Worm (Caenorhabditis elegans) whole organism, L3 larva: ENCODE data around the gene Y110A2AL.1.
A peak's percentile ranks its signal among the peaks of the same experiment; 100 is the strongest.

Experiments
- R02D3.7 ChIP-seq: fragments of 150-350 bp; optimal IDR thresholded peaks from 2 replicates; lab custom pipeline; 2014; ENCODE audit warnings: missing biosample characterization, missing genetic modification characterization
- ZK546.5 ChIP-seq: sonication (generic microtip); optimal IDR thresholded peaks from 2 replicates; lab custom pipeline; 2017; ENCODE audit warnings: missing biosample characterization, missing genetic modification characterization
- aly-2 ChIP-seq: fragments of 150-350 bp; optimal IDR thresholded peaks from 2 replicates; lab custom pipeline; 2014; ENCODE audit warnings: missing biosample characterization, missing genetic modification characterization
- ama-1 ChIP-seq: fragments of 150-350 bp; optimal IDR thresholded peaks from 2 replicates; lab custom pipeline; 2018
- ceh-16 ChIP-seq: sonication (generic microtip); optimal IDR thresholded peaks from 2 replicates; lab custom pipeline; 2017; ENCODE audit warnings: missing biosample characterization, missing genetic modification characterization
- ceh-28 ChIP-seq: fragments of 150-350 bp; optimal IDR thresholded peaks from 2 replicates; lab custom pipeline; 2014; ENCODE audit warnings: missing biosample characterization, missing genetic modification reagents, missing genetic modification characterization
- ceh-82 ChIP-seq: fragments of 150-350 bp; optimal IDR thresholded peaks from 2 replicates; lab custom pipeline; 2014; ENCODE audit warnings: missing biosample characterization, missing genetic modification characterization
- ceh-9 ChIP-seq: sonication (generic microtip); optimal IDR thresholded peaks from 2 replicates; lab custom pipeline; 2018; ENCODE audit warnings: missing biosample characterization, missing genetic modification characterization
- daf-12 ChIP-seq: fragments of 150-350 bp; optimal IDR thresholded peaks from 2 replicates; lab custom pipeline; 2014; ENCODE audit warnings: missing biosample characterization, missing genetic modification reagents, missing genetic modification characterization
- egl-27 ChIP-seq: sonication (generic microtip); optimal IDR thresholded peaks from 4 replicates; lab custom pipeline; 2017; ENCODE audit warnings: missing biosample characterization, missing genetic modification reagents, missing genetic modification characterization
- egl-5 ChIP-seq: fragments of 150-350 bp; optimal IDR thresholded peaks from 2 replicates; lab custom pipeline; 2017; ENCODE audit warnings: missing biosample characterization, missing genetic modification reagents, missing genetic modification characterization, inconsistent platforms
- elt-1 ChIP-seq: fragments of 150-350 bp; optimal IDR thresholded peaks from 2 replicates; lab custom pipeline; 2014; ENCODE audit warnings: missing biosample characterization, missing genetic modification characterization
- elt-2 ChIP-seq: sonication (generic microtip); optimal IDR thresholded peaks from 2 replicates; lab custom pipeline; 2016; ENCODE audit warnings: missing genetic modification reagents, mild to moderate bottlenecking, missing genetic modification characterization, missing compliant biosample characterization
- elt-3 ChIP-seq, 3 experiments: fragments of 150-350 bp in 1 of 3; sonication (generic microtip) in 2 of 3; optimal IDR thresholded peaks; 2 replicates in 2 of 3; 4 replicates in 1 of 3; lab custom pipeline; 2014 to 2017; ENCODE audit warnings: missing biosample characterization in 3 of 3, missing genetic modification characterization in 3 of 3
- eor-1 ChIP-seq, 2 experiments: fragments of 150-350 bp; optimal IDR thresholded peaks; 2 replicates each; lab custom pipeline; 2014 to 2018; ENCODE audit warnings: missing biosample characterization in 2 of 2, missing genetic modification characterization in 2 of 2
- fkh-10 ChIP-seq: sonication (generic microtip); optimal IDR thresholded peaks from 2 replicates; lab custom pipeline; 2017; ENCODE audit warnings: missing biosample characterization, missing genetic modification reagents, missing genetic modification characterization
- fkh-2 ChIP-seq: fragments of 150-350 bp; optimal IDR thresholded peaks from 2 replicates; lab custom pipeline; 2014; ENCODE audit warnings: missing biosample characterization, missing genetic modification reagents, missing genetic modification characterization
- hmg-11 ChIP-seq: sonication (generic microtip); optimal IDR thresholded peaks from 2 replicates; lab custom pipeline; 2016; ENCODE audit warnings: missing genetic modification characterization, missing compliant biosample characterization
- lin-15B ChIP-seq: fragments of 150-350 bp; optimal IDR thresholded peaks from 2 replicates; lab custom pipeline; 2014; ENCODE audit warnings: missing biosample characterization, missing genetic modification characterization
- lin-39 ChIP-seq: fragments of 150-350 bp; optimal IDR thresholded peaks from 2 replicates; lab custom pipeline; 2018; ENCODE audit warnings: missing biosample characterization, missing genetic modification reagents, missing genetic modification characterization
- lsy-12 ChIP-seq: sonication (generic microtip); optimal IDR thresholded peaks from 2 replicates; lab custom pipeline; 2016; ENCODE audit warnings: mild to moderate bottlenecking, missing genetic modification characterization, missing compliant biosample characterization
- mml-1 ChIP-seq: fragments of 150-350 bp; sonication (generic microtip); optimal IDR thresholded peaks from 3 replicates; lab custom pipeline; 2014; ENCODE audit warnings: missing biosample characterization, missing genetic modification characterization
- nfya-1 ChIP-seq: sonication (generic microtip); optimal IDR thresholded peaks from 2 replicates; lab custom pipeline; 2017; ENCODE audit warnings: missing genetic modification characterization, mild to moderate bottlenecking, missing compliant biosample characterization, antibody characterized with exemption, moderate library complexity; ENCODE audit not compliant: insufficient read depth
- nhr-12 ChIP-seq: fragments of 150-350 bp; optimal IDR thresholded peaks from 2 replicates; lab custom pipeline; 2014; ENCODE audit warnings: missing biosample characterization, missing genetic modification characterization
- nhr-23 ChIP-seq: fragments of 150-350 bp; optimal IDR thresholded peaks from 2 replicates; lab custom pipeline; 2014; ENCODE audit warnings: missing biosample characterization, missing genetic modification reagents, missing genetic modification characterization
- nhr-25 ChIP-seq: sonication (generic microtip); optimal IDR thresholded peaks from 2 replicates; lab custom pipeline; 2017; ENCODE audit warnings: missing biosample characterization, missing genetic modification characterization
- nhr-28 ChIP-seq: fragments of 150-350 bp; optimal IDR thresholded peaks from 2 replicates; lab custom pipeline; 2014; ENCODE audit warnings: missing biosample characterization, missing genetic modification characterization
- nhr-43 ChIP-seq: sonication (generic microtip); optimal IDR thresholded peaks from 2 replicates; lab custom pipeline; 2016; ENCODE audit warnings: mild to moderate bottlenecking, missing genetic modification characterization, missing compliant biosample characterization; ENCODE audit not compliant: poor library complexity, severe bottlenecking
- nhr-67 ChIP-seq: fragments of 150-350 bp; optimal IDR thresholded peaks from 2 replicates; lab custom pipeline; 2014; ENCODE audit warnings: missing biosample characterization, missing genetic modification characterization
- nhr-76 ChIP-seq: fragments of 150-350 bp; sonication (generic microtip); optimal IDR thresholded peaks from 5 replicates; lab custom pipeline; 2014; ENCODE audit warnings: missing biosample characterization, missing genetic modification characterization
- nhr-77 ChIP-seq: fragments of 150-350 bp; optimal IDR thresholded peaks from 2 replicates; lab custom pipeline; 2014; ENCODE audit warnings: missing biosample characterization, missing genetic modification characterization
- sea-2 ChIP-seq: fragments of 150-350 bp; sonication (generic microtip); optimal IDR thresholded peaks from 4 replicates; lab custom pipeline; 2014; ENCODE audit warnings: missing biosample characterization, missing genetic modification reagents, missing genetic modification characterization
- skn-1 ChIP-seq: fragments of 150-350 bp; optimal IDR thresholded peaks from 2 replicates; lab custom pipeline; 2014; ENCODE audit warnings: missing biosample characterization, missing genetic modification characterization
- snpc-4 ChIP-seq: fragments of 150-350 bp; optimal IDR thresholded peaks from 2 replicates; lab custom pipeline; 2014; ENCODE audit warnings: missing biosample characterization, missing genetic modification characterization
- tbx-2 ChIP-seq: sonication (generic microtip); optimal IDR thresholded peaks from 2 replicates; lab custom pipeline; 2016; ENCODE audit warnings: mild to moderate bottlenecking, missing genetic modification characterization, missing compliant biosample characterization
- unc-39 ChIP-seq: sonication (generic microtip); optimal IDR thresholded peaks from 4 replicates; lab custom pipeline; 2017; ENCODE audit warnings: missing biosample characterization, missing genetic modification characterization
- unc-62 ChIP-seq: fragments of 150-350 bp; sonication (generic microtip); optimal IDR thresholded peaks from 4 replicates; lab custom pipeline; 2014; ENCODE audit warnings: missing biosample characterization, missing genetic modification reagents, missing genetic modification characterization
- zag-1 ChIP-seq: fragments of 150-350 bp; optimal IDR thresholded peaks from 2 replicates; lab custom pipeline; 2014; ENCODE audit warnings: missing biosample characterization, missing genetic modification characterization
- ztf-11 ChIP-seq: fragments of 150-350 bp; optimal IDR thresholded peaks from 2 replicates; lab custom pipeline; 2014; ENCODE audit warnings: missing biosample characterization, missing genetic modification characterization
- ztf-4 ChIP-seq: fragments of 150-350 bp; optimal IDR thresholded peaks from 2 replicates; lab custom pipeline; 2014; ENCODE audit warnings: missing biosample characterization, missing genetic modification characterization

Gene Y110A2AL.1

ce11 chrII:2853767-2854166, 21.1 kb upstream of the Y110A2AL.1 start:
- TF ChIP-seq elt-1 (tag; lab: Kevin White, UChicago), result peak; percentile 63
- TF ChIP-seq R02D3.7 (tag; lab: Kevin White, UChicago), result no peak

- TF ChIP-seq ceh-28 (tag; lab: Kevin White, UChicago), result no peak
- TF ChIP-seq hmg-11 (tag; lab: Kevin White, UChicago), result peak; percentile 14
- no peak for TF ChIP-seq nhr-67 (tag; lab: Kevin White, UChicago)
- TF ChIP-seq eor-1 (tag; optimal IDR thresholded peaks at IDR 0.05; lab: Kevin White, UChicago), result no peak
- peak; percentile 64 for TF ChIP-seq nhr-23 (tag; lab: Kevin White, UChicago)
- no peak for TF ChIP-seq snpc-4 (tag; lab: Kevin White, UChicago)
- TF ChIP-seq nhr-25 (tag; lab: Kevin White, UChicago), result peak; percentile 54
- TF ChIP-seq ama-1 (lab: Kevin White, UChicago), result peak; percentile 43
- no peak for TF ChIP-seq elt-3 (tag; optimal IDR thresholded peaks at IDR 0.05; lab: Kevin White, UChicago)
- no peak for TF ChIP-seq elt-2
- TF ChIP-seq nhr-43 (tag; lab: Kevin White, UChicago), result peak; percentile 58
Measured at ce11 chrII:2854794-2855193, 20.1 kb upstream of the Y110A2AL.1 start.

ce11 chrII:2856114-2856513, 18.8 kb upstream of the Y110A2AL.1 start:
- no peak for TF ChIP-seq eor-1 (tag; optimal IDR thresholded peaks at IDR 0.05; lab: Kevin White, UChicago)
- peak; percentile 22 for TF ChIP-seq nhr-43 (tag; lab: Kevin White, UChicago)
- no peak for TF ChIP-seq nfya-1 (tag; lab: Kevin White, UChicago)
- peak; percentile 13 for TF ChIP-seq nhr-23 (tag; lab: Kevin White, UChicago)
- no peak for TF ChIP-seq elt-2
- no peak for TF ChIP-seq fkh-2 (tag; lab: Kevin White, UChicago)
- no peak for TF ChIP-seq ceh-9 (tag; lab: Kevin White, UChicago)
- TF ChIP-seq elt-3 (tag; optimal IDR thresholded peaks at IDR 0.05; lab: Kevin White, UChicago), result peak in 1 of 3 experiments; percentile 9
- no peak for TF ChIP-seq tbx-2
- no peak for TF ChIP-seq unc-62 (GFP tag; lab: Kevin White, UChicago)
- no peak for TF ChIP-seq lin-39 (tag; lab: Kevin White, UChicago)
- no peak for TF ChIP-seq sea-2 (GFP tag; lab: Kevin White, UChicago)
- TF ChIP-seq, all 47 proteins: peak for 3

ce11 chrII:2857559-2857958, 17.3 kb upstream of the Y110A2AL.1 start:
- no peak for TF ChIP-seq ceh-28 (tag; lab: Kevin White, UChicago)
- no peak for TF ChIP-seq sea-2 (GFP tag; lab: Kevin White, UChicago)
- no peak for TF ChIP-seq zag-1 (tag; lab: Kevin White, UChicago)
- TF ChIP-seq ZK546.5 (tag; lab: Kevin White, UChicago), result no peak
- no peak for TF ChIP-seq mml-1 (tag; lab: Kevin White, UChicago)
- no peak for TF ChIP-seq eor-1 (tag; optimal IDR thresholded peaks at IDR 0.05; lab: Kevin White, UChicago)
- TF ChIP-seq nhr-28, result no peak
- TF ChIP-seq aly-2, result no peak
- no peak for TF ChIP-seq egl-27 (tag; lab: Kevin White, UChicago)
- TF ChIP-seq nhr-43 (tag; lab: Kevin White, UChicago), result peak; percentile 63
- TF ChIP-seq fkh-2 (tag; lab: Kevin White, UChicago), result no peak
- no peak for TF ChIP-seq ztf-4 (tag; lab: Kevin White, UChicago)
- TF ChIP-seq ztf-11 (tag; lab: Kevin White, UChicago), result no peak
- TF ChIP-seq egl-5 (tag; lab: Kevin White, UChicago), result no peak
- TF ChIP-seq elt-3 (tag; optimal IDR thresholded peaks at IDR 0.05; lab: Kevin White, UChicago), result peak in 2 of 3 experiments; percentile 70 to 95
- no peak for TF ChIP-seq tbx-2
- no peak for TF ChIP-seq hmg-11 (tag; lab: Kevin White, UChicago)
- no peak for TF ChIP-seq ceh-82
- no peak for TF ChIP-seq unc-39 (tag; lab: Kevin White, UChicago)
- TF ChIP-seq nhr-12, result no peak
- peak; percentile 81 for TF ChIP-seq elt-1 (tag; lab: Kevin White, UChicago)
- peak; percentile 49 for TF ChIP-seq nhr-25 (tag; lab: Kevin White, UChicago)
- TF ChIP-seq daf-12 (tag; lab: Kevin White, UChicago), result no peak
- no peak for TF ChIP-seq lin-39 (tag; lab: Kevin White, UChicago)
- no peak for TF ChIP-seq lin-15B
- no peak for TF ChIP-seq nhr-76 (tag; lab: Kevin White, UChicago)
- TF ChIP-seq skn-1 (tag; lab: Kevin White, UChicago), result no peak
- no peak for TF ChIP-seq snpc-4 (tag; lab: Kevin White, UChicago)
- no peak for TF ChIP-seq ceh-16 (tag; lab: Kevin White, UChicago)
- TF ChIP-seq fkh-10 (GFP tag; lab: Kevin White, UChicago), result no peak
- no peak for TF ChIP-seq nhr-23 (tag; lab: Kevin White, UChicago)
- no peak for TF ChIP-seq nfya-1 (tag; lab: Kevin White, UChicago)
- TF ChIP-seq elt-2, result no peak
- TF ChIP-seq nhr-77, result no peak
- TF ChIP-seq lsy-12, result no peak
